Fruit fly (Drosophila melanogaster) whole organism, wandering third instar larva: ENCODE data around the gene CG14615.
A peak's percentile ranks its signal among the peaks of the same experiment; 100 is the strongest.

Experiments used
- dmrt93B ChIP-seq: fragments of 200-800 bp; sonication (Bioruptor generic); optimal IDR thresholded peaks from 2 replicates; lab custom pipeline; 2018; ENCODE audit warnings: missing biosample characterization, mild to moderate bottlenecking, missing genetic modification characterization
- ey ChIP-seq: fragments of 200-800 bp; sonication (Bioruptor generic); optimal IDR thresholded peaks from 2 replicates; lab custom pipeline; 2016; ENCODE audit warnings: missing biosample characterization, missing genetic modification characterization
- h ChIP-seq: fragments of 200-800 bp; sonication (Bioruptor generic); optimal IDR thresholded peaks from 3 replicates; lab custom pipeline; 2016; ENCODE audit warnings: missing biosample characterization, mild to moderate bottlenecking, missing genetic modification characterization
- jim ChIP-seq: fragments of 175-275, 200-325 bp; sonication (Bioruptor generic); optimal IDR thresholded peaks from 2 replicates; lab custom pipeline; 2016; ENCODE audit warnings: missing biosample characterization, mild to moderate bottlenecking, missing genetic modification characterization
- pan ChIP-seq: fragments of >200 bp; optimal IDR thresholded peaks from 2 replicates; lab custom pipeline; 2017
- sage ChIP-seq: fragments of 200-800 bp; sonication (Bioruptor generic); optimal IDR thresholded peaks from 2 replicates; lab custom pipeline; 2016; ENCODE audit warnings: missing biosample characterization, mild to moderate bottlenecking, missing genetic modification characterization

- TF ChIP-seq h (peak; percentile 70), sage (GFP tag; lab: Kevin White, UChicago) (no peak), pan (no peak), dmrt93B (GFP tag; lab: Kevin White, UChicago) (peak; percentile 46), ey (GFP tag; lab: Kevin White, UChicago) (peak; percentile 49), jim (GFP tag; lab: Kevin White, UChicago) (no peak)
These were observed 30.0 kb upstream of the CG14615 start for dm6 chrX:22479207-22479820.
